Fruit fly (Drosophila melanogaster): Measurements from ENCODE around the gene Neb-cGP.

Gene Neb-cGP

dm6 chrX:10478443-10479368, 18.2 kb downstream of the Neb-cGP start, which contains the start of the genes CG2887 and PPP4R2r (continued):
- TF ChIP-seq Ets65A (GFP tag), result no peak
- TF ChIP-seq toy (GFP tag; IDR thresholded peaks at IDR 0.05), result no peak
- TF ChIP-seq Hr39 (optimal IDR thresholded peaks at IDR 0.05), result no peak
- peak in 1 of 2 experiments; percentile 41 for TF ChIP-seq bsh (GFP tag; optimal IDR thresholded peaks at IDR 0.05)
- TF ChIP-seq seq (GFP tag; IDR thresholded peaks at IDR 0.05), result no peak
- no peak for TF ChIP-seq CG4730 (GFP tag; IDR thresholded peaks at IDR 0.05)
- TF ChIP-seq wdn (GFP tag; IDR thresholded peaks at IDR 0.05), result no peak
- TF ChIP-seq TFAM (GFP tag; optimal IDR thresholded peaks at IDR 0.05), result no peak
- TF ChIP-seq CG3847 (GFP tag; IDR thresholded peaks at IDR 0.05), result no peak
- no peak for TF ChIP-seq Dek (tag; optimal IDR thresholded peaks at IDR 0.05)
- TF ChIP-seq ase (GFP tag; IDR thresholded peaks at IDR 0.05), result no peak
- no peak for TF ChIP-seq Vsx1 (GFP tag; optimal IDR thresholded peaks at IDR 0.05)
- peak; percentile 42 for TF ChIP-seq MESR4 (GFP tag; optimal IDR thresholded peaks at IDR 0.05)
- TF ChIP-seq nom (GFP tag; optimal IDR thresholded peaks at IDR 0.05), result peak; percentile 27
- TF ChIP-seq E2f1 (GFP tag; IDR thresholded peaks at IDR 0.05), result no peak
- TF ChIP-seq kni (GFP tag; optimal IDR thresholded peaks at IDR 0.05), result no peak
- no peak for TF ChIP-seq CG4404 (GFP tag; IDR thresholded peaks at IDR 0.05)
- no peak for TF ChIP-seq HmgD (GFP tag; optimal IDR thresholded peaks at IDR 0.05)
- peak; percentile 30; the same call in 1 of the 3 replicates for TF ChIP-seq CG11560 (tag; IDR thresholded peaks at IDR 0.05)
- no peak for TF ChIP-seq CG10209 (GFP tag; optimal IDR thresholded peaks at IDR 0.05)
- TF ChIP-seq odd (GFP tag; optimal IDR thresholded peaks at IDR 0.05), result no peak
- TF ChIP-seq CG9817 (tag; optimal IDR thresholded peaks at IDR 0.05), result no peak
- TF ChIP-seq maf-S (GFP tag; optimal IDR thresholded peaks at IDR 0.05), result no peak
- TF ChIP-seq MBD-R2 (GFP tag; IDR thresholded peaks at IDR 0.05), result peak; percentile 69; the same call in 1 of the 2 replicates
- TF ChIP-seq CG1602 (GFP tag; optimal IDR thresholded peaks at IDR 0.05), result no peak
- no peak for TF ChIP-seq Poxn (GFP tag; IDR thresholded peaks at IDR 0.05)
- TF ChIP-seq Lhr (GFP tag; optimal IDR thresholded peaks at IDR 0.05), result no peak
- TF ChIP-seq dysf (GFP tag; IDR thresholded peaks at IDR 0.05), result no peak
- no peak for TF ChIP-seq CG14014 (GFP tag; IDR thresholded peaks at IDR 0.05)
- TF ChIP-seq dmrt11E (tag; optimal IDR thresholded peaks at IDR 0.05), result no peak
- peak; percentile 46 for TF ChIP-seq cg (GFP tag; optimal IDR thresholded peaks at IDR 0.05)
- no peak for TF ChIP-seq CG12769 (tag; optimal IDR thresholded peaks at IDR 0.05)
- no peak for TF ChIP-seq Elba2 (GFP tag; optimal IDR thresholded peaks at IDR 0.05)
- TF ChIP-seq btn (GFP tag; optimal IDR thresholded peaks at IDR 0.05), result no peak
- peak; percentile 16 for TF ChIP-seq CG17829 (tag; optimal IDR thresholded peaks at IDR 0.05)
- peak; percentile 96 for TF ChIP-seq Dp (GFP tag; optimal IDR thresholded peaks at IDR 0.05)
- TF ChIP-seq CG13624 (GFP tag; optimal IDR thresholded peaks at IDR 0.05), result peak; percentile 26
- TF ChIP-seq Side (GFP tag; optimal IDR thresholded peaks at IDR 0.05), result no peak
- no peak for TF ChIP-seq CG4707 (GFP tag; optimal IDR thresholded peaks at IDR 0.05)
- TF ChIP-seq CG11695 (GFP tag; IDR thresholded peaks at IDR 0.05), result no peak
- no peak for TF ChIP-seq CG5180 (GFP tag; optimal IDR thresholded peaks at IDR 0.05)
- no peak for TF ChIP-seq ATbp (GFP tag; optimal IDR thresholded peaks at IDR 0.05)
- TF ChIP-seq CG2202 (tag; optimal IDR thresholded peaks at IDR 0.05), result no peak
- no peak for TF ChIP-seq Hsf (GFP tag; optimal IDR thresholded peaks at IDR 0.05)
- peak; percentile 37 for TF ChIP-seq CG4617 (GFP tag; optimal IDR thresholded peaks at IDR 0.05; ENCODE audit: borderline replicate concordance)
- TF ChIP-seq NK7.1 (GFP tag; optimal IDR thresholded peaks at IDR 0.05), result no peak
- no peak for TF ChIP-seq fd96Cb (tag; optimal IDR thresholded peaks at IDR 0.05)
- TF ChIP-seq CG4360 (GFP tag; IDR thresholded peaks at IDR 0.05), result 0 out of 2 replicates have a peak, but pooled peaks have one; percentile 33
- TF ChIP-seq CG7556 (GFP tag; optimal IDR thresholded peaks at IDR 0.05), result no peak
- TF ChIP-seq CG11085 (GFP tag; IDR thresholded peaks at IDR 0.05), result no peak
